Fruit fly (Drosophila melanogaster) whole organism: Measurements from ENCODE around the gene CG33282.

Experiments
- CG8478 ChIP-seq: fragments of >200 bp; optimal IDR thresholded peaks from 2 replicates; lab custom pipeline; 2018; ENCODE audit warnings: inconsistent platforms
- Dll ChIP-seq: fragments of >200 bp; optimal IDR thresholded peaks from 2 replicates; lab custom pipeline; 2017
- EcR ChIP-seq, 2 experiments: fragments of >200 bp; optimal IDR thresholded peaks; 2 replicates each; lab custom pipeline; 2017; ENCODE audit warnings: missing biosample characterization in 2 of 2, missing genetic modification characterization in 2 of 2, missing genetic modification reagents in 2 of 2
- pan ChIP-seq: fragments of >200 bp; optimal IDR thresholded peaks from 2 replicates; lab custom pipeline; 2017
- psq ChIP-seq: fragments of >200 bp; optimal IDR thresholded peaks from 2 replicates; lab custom pipeline; 2017
- usp ChIP-seq: fragments of >200 bp; optimal IDR thresholded peaks from 2 replicates; lab custom pipeline; 2017; ENCODE audit warnings: missing biosample characterization, missing genetic modification characterization, mixed read lengths

The CG33282 gene

dm6 chr2L:3342369-3342768 is 14.7 kb downstream of the CG33282 start:
- TF ChIP-seq usp (GFP tag; lab: Kevin White, UChicago) (no peak), psq (lab: Kevin White, UChicago) (no peak), CG8478 (no peak), pan (lab: Kevin White, UChicago) (no peak), Dll (lab: Kevin White, UChicago) (no peak), EcR (GFP tag; optimal IDR thresholded peaks at IDR 0.05; lab: Kevin White, UChicago) (no peak)

- TF ChIP-seq Dll (lab: Kevin White, UChicago) (peak; percentile 14), EcR (GFP tag; optimal IDR thresholded peaks at IDR 0.05; lab: Kevin White, UChicago) (peak; percentile 91 to 97), usp (GFP tag; lab: Kevin White, UChicago) (no peak), psq (lab: Kevin White, UChicago) (no peak), pan (lab: Kevin White, UChicago) (no peak), CG8478 (no peak)
Observed at dm6 chr2L:3345763-3346482, 18.2 kb downstream of the CG33282 start.

- TF ChIP-seq EcR (GFP tag; optimal IDR thresholded peaks at IDR 0.05; lab: Kevin White, UChicago), result no peak
- TF ChIP-seq usp (GFP tag; lab: Kevin White, UChicago), result no peak
- TF ChIP-seq Dll (lab: Kevin White, UChicago), result no peak
- TF ChIP-seq pan (lab: Kevin White, UChicago), result no peak
- no peak for TF ChIP-seq psq (lab: Kevin White, UChicago)
- TF ChIP-seq CG8478, result no peak
Observed at dm6 chr2L:3346483-3346839, 18.8 kb downstream of the CG33282 start.

- no peak for TF ChIP-seq pan (lab: Kevin White, UChicago)
- TF ChIP-seq psq (lab: Kevin White, UChicago), result no peak
- no peak for TF ChIP-seq usp (GFP tag; lab: Kevin White, UChicago)
- TF ChIP-seq EcR (GFP tag; optimal IDR thresholded peaks at IDR 0.05; lab: Kevin White, UChicago), result no peak
- no peak for TF ChIP-seq CG8478
- no peak for TF ChIP-seq Dll (lab: Kevin White, UChicago)
Observed at dm6 chr2L:3348146-3348747, 20.5 kb downstream of the CG33282 start.

- TF ChIP-seq usp (GFP tag; lab: Kevin White, UChicago) (no peak), EcR (GFP tag; optimal IDR thresholded peaks at IDR 0.05; lab: Kevin White, UChicago) (no peak), Dll (lab: Kevin White, UChicago) (no peak), CG8478 (no peak), pan (lab: Kevin White, UChicago) (no peak), psq (lab: Kevin White, UChicago) (no peak)
Observed at dm6 chr2L:3351575-3352219, 24.0 kb downstream of the CG33282 start.

- no peak for TF ChIP-seq usp (GFP tag; lab: Kevin White, UChicago)
- no peak for TF ChIP-seq pan (lab: Kevin White, UChicago)
- TF ChIP-seq EcR (GFP tag; optimal IDR thresholded peaks at IDR 0.05; lab: Kevin White, UChicago), result no peak
- no peak for TF ChIP-seq psq (lab: Kevin White, UChicago)
- TF ChIP-seq Dll (lab: Kevin White, UChicago), result no peak
- no peak for TF ChIP-seq CG8478
Observed at dm6 chr2L:3352927-3353326, 25.2 kb downstream of the CG33282 start.

- TF ChIP-seq CG8478 (no peak), Dll (lab: Kevin White, UChicago) (no peak), pan (lab: Kevin White, UChicago) (no peak), EcR (GFP tag; optimal IDR thresholded peaks at IDR 0.05; lab: Kevin White, UChicago) (no peak), psq (lab: Kevin White, UChicago) (no peak), usp (GFP tag; lab: Kevin White, UChicago) (no peak)
Observed at dm6 chr2L:3353791-3354190, 26.1 kb downstream of the CG33282 start.

dm6 chr2L:3354642-3355380 is 27.1 kb downstream of the CG33282 start, which contains the start of gene E23:
Gene E23 (minus strand): TSS chr2L:3354829.
- TF ChIP-seq Dll (lab: Kevin White, UChicago) (no peak), usp (GFP tag; lab: Kevin White, UChicago) (no peak), pan (lab: Kevin White, UChicago) (no peak), psq (lab: Kevin White, UChicago) (no peak), EcR (GFP tag; optimal IDR thresholded peaks at IDR 0.05; lab: Kevin White, UChicago) (no peak), CG8478 (no peak)

- TF ChIP-seq EcR (GFP tag; optimal IDR thresholded peaks at IDR 0.05; lab: Kevin White, UChicago) (no peak), CG8478 (no peak), pan (lab: Kevin White, UChicago) (no peak), psq (lab: Kevin White, UChicago) (no peak), Dll (lab: Kevin White, UChicago) (no peak), usp (GFP tag; lab: Kevin White, UChicago) (no peak)
Observed at dm6 chr2L:3355791-3356190, 28.1 kb downstream of the CG33282 start.

- TF ChIP-seq pan (lab: Kevin White, UChicago), result no peak
- no peak for TF ChIP-seq usp (GFP tag; lab: Kevin White, UChicago)
- TF ChIP-seq EcR (GFP tag; optimal IDR thresholded peaks at IDR 0.05; lab: Kevin White, UChicago), result no peak
- TF ChIP-seq psq (lab: Kevin White, UChicago), result no peak
- no peak for TF ChIP-seq CG8478
Observed at dm6 chr2L:3356193-3356645, 28.5 kb downstream of the CG33282 start.
